Fruit fly (Drosophila melanogaster) whole organism, embryonic: ENCODE results near the gene CG8483.

ENCODE experiments used
- CG11696 ChIP-seq: fragments of 200-800 bp; sonication (Bioruptor generic); IDR thresholded peaks from 2 replicates; pipeline ENCODE4 v1.3.6; 2022; ENCODE audit warnings: missing biosample characterization, missing genetic modification characterization
- CG12391 ChIP-seq: fragments of 200-800 bp; sonication (Bioruptor generic); optimal IDR thresholded peaks from 3 replicates; lab custom pipeline; 2018; ENCODE audit warnings: missing biosample characterization, mild to moderate bottlenecking, missing genetic modification characterization, moderate library complexity
- CG13624 ChIP-seq: fragments of 200-800 bp; sonication (Bioruptor generic); optimal IDR thresholded peaks from 2 replicates; lab custom pipeline; 2016; ENCODE audit warnings: missing biosample characterization, missing genetic modification characterization
- CG14441 ChIP-seq: fragments of 200-800 bp; sonication (Bioruptor generic); IDR thresholded peaks from 2 replicates; pipeline ENCODE4 v1.3.6; 2022; ENCODE audit warnings: missing biosample characterization, missing genetic modification characterization
- CG1603 ChIP-seq: fragments of 200-800 bp; sonication (Bioruptor generic); optimal IDR thresholded peaks from 2 replicates; lab custom pipeline; 2019; ENCODE audit warnings: missing biosample characterization, mild to moderate bottlenecking, missing genetic modification characterization, moderate library complexity
- CG16813 ChIP-seq: fragments of 200-800 bp; sonication (Bioruptor generic); IDR thresholded peaks from 3 replicates; pipeline ENCODE4 v1.3.6; 2022; ENCODE audit warnings: missing biosample characterization, missing genetic modification characterization; ENCODE audit not compliant: partially characterized antibody
- CG17186 ChIP-seq: fragments of 200-800 bp; sonication (Bioruptor generic); optimal IDR thresholded peaks from 3 replicates; lab custom pipeline; 2017; ENCODE audit warnings: missing biosample characterization, missing genetic modification reagents, missing genetic modification characterization
- CG1792 ChIP-seq: fragments of 200-800 bp; sonication (Bioruptor generic); optimal IDR thresholded peaks from 2 replicates; lab custom pipeline; 2016; ENCODE audit warnings: missing biosample characterization, missing genetic modification characterization
- CG18011 ChIP-seq: fragments of 200-800 bp; sonication (Bioruptor generic); optimal IDR thresholded peaks from 2 replicates; lab custom pipeline; 2017; ENCODE audit warnings: missing biosample characterization, missing genetic modification characterization, mild to moderate bottlenecking, moderate library complexity, missing genotype
- CG2120 ChIP-seq: fragments of 200-800 bp; sonication (Bioruptor generic); optimal IDR thresholded peaks from 3 replicates; lab custom pipeline; 2016; ENCODE audit warnings: missing biosample characterization, missing genetic modification characterization
- CG3995 ChIP-seq: fragments of 200-800 bp; sonication (Bioruptor generic); optimal IDR thresholded peaks from 3 replicates; lab custom pipeline; 2016; ENCODE audit warnings: missing biosample characterization, missing genetic modification characterization
- CG4707 ChIP-seq: fragments of 200-800 bp; sonication (Bioruptor generic); optimal IDR thresholded peaks from 2 replicates; lab custom pipeline; 2018; ENCODE audit warnings: missing biosample characterization, mild to moderate bottlenecking, missing genetic modification characterization, moderate library complexity
- CG5953 ChIP-seq: fragments of 200-800 bp; sonication (Bioruptor generic); IDR thresholded peaks from 2 replicates; pipeline ENCODE4 v1.3.6; 2022; ENCODE audit warnings: missing biosample characterization, missing genetic modification characterization
- CG6175 ChIP-seq: fragments of 200-800 bp; sonication (Bioruptor generic); IDR thresholded peaks from 3 replicates; pipeline ENCODE4 v1.3.6; 2022; ENCODE audit warnings: missing biosample characterization, missing genetic modification characterization
- CG6654 ChIP-seq: fragments of 200-800 bp; sonication (Bioruptor generic); optimal IDR thresholded peaks from 2 replicates; lab custom pipeline; 2017; ENCODE audit warnings: missing biosample characterization, mild to moderate bottlenecking, missing genetic modification characterization
- CG6791 ChIP-seq: fragments of 200-800 bp; sonication (Bioruptor generic); IDR thresholded peaks from 3 replicates; pipeline ENCODE4 v1.3.6; 2022; ENCODE audit warnings: missing biosample characterization, missing genetic modification characterization; ENCODE audit not compliant: partially characterized antibody
- CG7963 ChIP-seq: fragments of 200-800 bp; sonication (Bioruptor generic); IDR thresholded peaks from 3 replicates; pipeline ENCODE4 v1.3.6; 2022; ENCODE audit warnings: missing biosample characterization, missing genetic modification characterization; ENCODE audit not compliant: partially characterized antibody
- CG8290 ChIP-seq, 3 experiments: fragments of 200-800 bp; sonication (Bioruptor generic); optimal IDR thresholded peaks; 2 replicates each; lab custom pipeline; 2016 to 2019; ENCODE audit warnings: missing biosample characterization in 3 of 3, missing genetic modification characterization in 3 of 3, mild to moderate bottlenecking in 2 of 3, moderate library complexity in 1 of 3
- CG9727 ChIP-seq: fragments of 200-800 bp; sonication (Bioruptor generic); optimal IDR thresholded peaks from 3 replicates; lab custom pipeline; 2017; ENCODE audit warnings: missing biosample characterization, mild to moderate bottlenecking, missing genetic modification characterization
- CG9876 ChIP-seq: fragments of 200-800 bp; sonication (Bioruptor generic); optimal IDR thresholded peaks from 2 replicates; lab custom pipeline; 2016; ENCODE audit warnings: missing biosample characterization, missing genetic modification characterization
- Dek ChIP-seq: fragments of 200-800 bp; sonication (Bioruptor generic); optimal IDR thresholded peaks from 3 replicates; lab custom pipeline; 2019; ENCODE audit warnings: missing biosample characterization, mild to moderate bottlenecking, missing genetic modification characterization, moderate library complexity
- Jarid2 ChIP-seq: fragments of 200-800 bp; sonication (Bioruptor generic); optimal IDR thresholded peaks from 3 replicates; lab custom pipeline; 2017; ENCODE audit warnings: mild to moderate bottlenecking, missing biosample characterization, missing genetic modification reagents, missing genetic modification characterization
- MBD-R2 ChIP-seq: fragments of 200-800 bp; sonication (Bioruptor generic); IDR thresholded peaks from 2 replicates; pipeline ENCODE4 v1.3.6; 2022; ENCODE audit warnings: missing biosample characterization, missing genetic modification characterization
- Max ChIP-seq: fragments of 200-800 bp; sonication (Bioruptor generic); optimal IDR thresholded peaks from 2 replicates; lab custom pipeline; 2016; ENCODE audit warnings: missing biosample characterization, mild to moderate bottlenecking, missing genetic modification characterization
- NC2β ChIP-seq: fragments of 200-800 bp; sonication (Bioruptor generic); optimal IDR thresholded peaks from 2 replicates; lab custom pipeline; 2016; ENCODE audit warnings: missing biosample characterization, missing genetic modification characterization
- Optix ChIP-seq: fragments of 200-800 bp; sonication (Bioruptor generic); IDR thresholded peaks from 3 replicates; pipeline ENCODE4 v1.3.6; 2022; ENCODE audit warnings: missing biosample characterization, missing genetic modification characterization
- Scr ChIP-seq: fragments of 200-800 bp; sonication (Bioruptor generic); IDR thresholded peaks from 2 replicates; pipeline ENCODE4 v1.3.6; 2022; ENCODE audit warnings: missing biosample characterization, missing genetic modification characterization; ENCODE audit not compliant: partially characterized antibody
- Sox102F ChIP-seq: fragments of 200-800 bp; sonication (Bioruptor generic); optimal IDR thresholded peaks from 2 replicates; lab custom pipeline; 2018; ENCODE audit warnings: missing biosample characterization, mild to moderate bottlenecking, missing genetic modification characterization, moderate library complexity
- Sry-β ChIP-seq: fragments of 200-800 bp; sonication (Bioruptor generic); optimal IDR thresholded peaks from 2 replicates; lab custom pipeline; 2018; ENCODE audit warnings: missing biosample characterization, mild to moderate bottlenecking, missing genetic modification characterization, moderate library complexity
- Stat92E ChIP-seq, 3 experiments: fragments of >200 bp in 2 of 3; fragments of 200-800 bp in 1 of 3; sonication (Bioruptor generic) in 1 of 3; optimal IDR thresholded peaks; 2 replicates each; lab custom pipeline; 2017 to 2019; ENCODE audit warnings: missing biosample characterization in 3 of 3, missing genetic modification characterization in 3 of 3, mild to moderate bottlenecking in 1 of 3, moderate library complexity in 1 of 3
- ase ChIP-seq: fragments of 200-800 bp; sonication (Bioruptor generic); IDR thresholded peaks from 3 replicates; pipeline ENCODE4 v1.3.6; 2022; ENCODE audit warnings: missing biosample characterization, missing genetic modification characterization
- cg ChIP-seq: fragments of 200-800 bp; sonication (Bioruptor generic); optimal IDR thresholded peaks from 3 replicates; lab custom pipeline; 2019; ENCODE audit warnings: missing biosample characterization, mild to moderate bottlenecking, missing genetic modification characterization, moderate library complexity
- esg ChIP-seq: fragments of 200-800 bp; sonication (Bioruptor generic); conservative IDR thresholded peaks from 2 replicates; pipeline ENCODE4 v1.3.6; 2022; ENCODE audit warnings: missing biosample characterization, missing genetic modification characterization
- gsb ChIP-seq: fragments of 200-800 bp; sonication (Bioruptor generic); IDR thresholded peaks from 2 replicates; pipeline ENCODE4 v1.3.6; 2022; ENCODE audit warnings: missing biosample characterization, missing genetic modification characterization
- lbe ChIP-seq: fragments of 200-800 bp; sonication (Bioruptor generic); optimal IDR thresholded peaks from 2 replicates; lab custom pipeline; 2016; ENCODE audit warnings: missing biosample characterization, mild to moderate bottlenecking, missing genetic modification characterization
- mirr ChIP-seq: fragments of 200-800 bp; sonication (Bioruptor generic); optimal IDR thresholded peaks from 3 replicates; lab custom pipeline; 2018; ENCODE audit warnings: missing biosample characterization, mild to moderate bottlenecking, missing genetic modification characterization
- nom ChIP-seq: fragments of 200-800 bp; sonication (Bioruptor generic); optimal IDR thresholded peaks from 2 replicates; lab custom pipeline; 2017; ENCODE audit warnings: missing biosample characterization, missing genetic modification characterization, mild to moderate bottlenecking, moderate library complexity, missing genetic modification reagents
- oc ChIP-seq: fragments of 200-800 bp; sonication (Bioruptor generic); optimal IDR thresholded peaks from 2 replicates; lab custom pipeline; 2018; ENCODE audit warnings: missing biosample characterization, mild to moderate bottlenecking, missing genetic modification characterization, moderate library complexity
- onecut ChIP-seq: fragments of 200-800 bp; sonication (Bioruptor generic); IDR thresholded peaks from 2 replicates; pipeline ENCODE4 v1.3.6; 2022; ENCODE audit warnings: missing biosample characterization, missing genetic modification characterization
- pan ChIP-seq, 4 experiments: fragments of >200 bp in 3 of 4; fragments of 200-800 bp in 1 of 4; sonication (Bioruptor generic) in 1 of 4; optimal IDR thresholded peaks in 3 of 4; IDR thresholded peaks in 1 of 4; 2 replicates each; pipeline versions ENCODE4 v1.3.6 to Lab custom; 2017 to 2022; ENCODE audit warnings: missing biosample characterization in 2 of 4, missing genetic modification characterization in 2 of 4, mixed read lengths in 1 of 4
- prd ChIP-seq, 3 experiments: fragments of >200 bp in 2 of 3; fragments of 200-800 bp in 1 of 3; sonication (Bioruptor generic) in 1 of 3; optimal IDR thresholded peaks in 2 of 3; IDR thresholded peaks in 1 of 3; 2 replicates in 2 of 3; 3 replicates in 1 of 3; pipeline versions ENCODE4 v1.3.6 to Lab custom; 2017 to 2022; ENCODE audit warnings: missing biosample characterization in 1 of 3, missing genetic modification characterization in 1 of 3
- rib ChIP-seq: fragments of 200-800 bp; sonication (Bioruptor generic); IDR thresholded peaks from 2 replicates; pipeline ENCODE4 v1.3.6; 2022; ENCODE audit warnings: missing biosample characterization, missing genetic modification characterization
- seq ChIP-seq: fragments of 200-800 bp; sonication (Bioruptor generic); IDR thresholded peaks from 2 replicates; pipeline ENCODE4 v1.3.6; 2022; ENCODE audit warnings: missing biosample characterization, missing genetic modification characterization
- sr ChIP-seq: fragments of 200-800 bp; sonication (Bioruptor generic); IDR thresholded peaks from 3 replicates; pipeline ENCODE4 v1.3.6; 2022; ENCODE audit warnings: missing biosample characterization, missing genetic modification characterization
- ttk ChIP-seq: fragments of 200-800 bp; sonication (Bioruptor generic); IDR thresholded peaks from 2 replicates; pipeline ENCODE4 v2.1.2; 2022; ENCODE audit warnings: missing biosample characterization, missing genetic modification characterization
- z ChIP-seq: fragments of 200-800 bp; sonication (Bioruptor generic); IDR thresholded peaks from 3 replicates; pipeline ENCODE4 v1.3.6; 2022; ENCODE audit warnings: missing biosample characterization, missing genetic modification characterization
- zen2 ChIP-seq: fragments of 200-800 bp; sonication (Bioruptor generic); IDR thresholded peaks from 3 replicates; pipeline ENCODE4 v1.3.6; 2022; ENCODE audit warnings: missing biosample characterization, missing genetic modification characterization; ENCODE audit not compliant: partially characterized antibody

Gene CG8483

dm6 chr3R:13260114-13260673 lies 45.9 kb upstream of the CG8483 start, which contains the start of gene CG11686 (continued):
- no peak for TF ChIP-seq CG3995 (GFP tag; lab: Kevin White, UChicago)
- TF ChIP-seq Dek (tag; lab: Kevin White, UChicago), result no peak
- no peak for TF ChIP-seq Optix (GFP tag; lab: Robert Waterston, UW)
- TF ChIP-seq ase, result no peak
- TF ChIP-seq onecut, result 0 out of 2 replicates have a peak, but pooled peaks have one; percentile 5
- no peak for TF ChIP-seq CG9876
- TF ChIP-seq CG6175 (GFP tag; lab: Robert Waterston, UW), result peak; percentile 49; the same call in 1 of the 3 replicates
- TF ChIP-seq CG7963 (GFP tag; lab: Robert Waterston, UW), result peak; percentile 25; the same call in 1 of the 3 replicates
- no peak for TF ChIP-seq CG18011 (GFP tag; lab: Kevin White, UChicago)
- TF ChIP-seq mirr, result no peak
- TF ChIP-seq Jarid2, result peak; percentile 70
- TF ChIP-seq CG1792 (GFP tag; lab: Kevin White, UChicago), result no peak
- TF ChIP-seq CG14441 (GFP tag; lab: Robert Waterston, UW), result 0 out of 2 replicates have a peak, but pooled peaks have one; percentile 11
- TF ChIP-seq CG11696 (GFP tag; lab: Robert Waterston, UW), result no peak
- no peak for TF ChIP-seq Sox102F (GFP tag; lab: Kevin White, UChicago)
- no peak for TF ChIP-seq CG8290 (GFP tag; optimal IDR thresholded peaks at IDR 0.05; lab: Kevin White, UChicago)
- peak in 1 of 2 experiments; percentile 66 for TF ChIP-seq CG8290 (tag; optimal IDR thresholded peaks at IDR 0.05; lab: Kevin White, UChicago)
- peak; percentile 21 for TF ChIP-seq CG12391 (tag; lab: Kevin White, UChicago)
- TF ChIP-seq Scr (GFP tag; lab: Robert Waterston, UW), result no peak
- no peak for TF ChIP-seq CG6654 (GFP tag; lab: Kevin White, UChicago)
- no peak for TF ChIP-seq CG5953 (GFP tag; lab: Robert Waterston, UW)
- TF ChIP-seq lbe (GFP tag; lab: Kevin White, UChicago), result no peak
- TF ChIP-seq rib (GFP tag; lab: Robert Waterston, UW), result 0 out of 2 replicates have a peak, but pooled peaks have one; percentile 16
- TF ChIP-seq sr (GFP tag; lab: Robert Waterston, UW), result peak; percentile 76
- TF ChIP-seq nom, result peak; percentile 54
- no peak for TF ChIP-seq CG16813 (GFP tag; lab: Robert Waterston, UW)
- no peak for TF ChIP-seq CG13624 (GFP tag; lab: Kevin White, UChicago)
- TF ChIP-seq ttk (GFP tag; lab: Robert Waterston, UW), result no peak
- TF ChIP-seq NC2β (GFP tag; lab: Kevin White, UChicago), result no peak
- TF ChIP-seq zen2 (GFP tag; lab: Robert Waterston, UW), result no peak
- peak; percentile 50 for TF ChIP-seq CG17186
- no peak for TF ChIP-seq CG9727 (GFP tag; lab: Kevin White, UChicago)
- peak; percentile 48 for TF ChIP-seq CG2120
- no peak for TF ChIP-seq esg (GFP tag; lab: Robert Waterston, UW)
- no peak for TF ChIP-seq Sry-β
- TF ChIP-seq oc (tag; lab: Kevin White, UChicago), result peak; percentile 48
- 0 out of 2 replicates have a peak, but pooled peaks have one; percentile 8 for TF ChIP-seq seq
- TF ChIP-seq pan (optimal IDR thresholded peaks at IDR 0.05; lab: Kevin White, UChicago), result no peak
- TF ChIP-seq pan (GFP tag; optimal IDR thresholded peaks at IDR 0.05 in 1 of 2, IDR thresholded peaks at IDR 0.05 in 1 of 2), result no peak
- peak; percentile 18 for TF ChIP-seq CG1603 (tag; lab: Kevin White, UChicago)
- peak; percentile 42; the same call in 1 of the 2 replicates for TF ChIP-seq MBD-R2
- no peak for TF ChIP-seq cg (GFP tag; lab: Kevin White, UChicago)
- no peak for TF ChIP-seq Max (GFP tag; lab: Kevin White, UChicago)
- peak; percentile 2 for TF ChIP-seq CG4707
- TF ChIP-seq prd (optimal IDR thresholded peaks at IDR 0.05; lab: Kevin White, UChicago), result no peak
- TF ChIP-seq prd (GFP tag; IDR thresholded peaks at IDR 0.05; lab: Robert Waterston, UW), result 0 out of 3 replicates have a peak, but pooled peaks have one; percentile 13
- TF ChIP-seq Stat92E (GFP tag; optimal IDR thresholded peaks at IDR 0.05; lab: Kevin White, UChicago), result no peak
- peak; percentile 67 for TF ChIP-seq CG6791 (GFP tag; lab: Robert Waterston, UW)
- TF ChIP-seq z (GFP tag; lab: Robert Waterston, UW), result no peak
- no peak for TF ChIP-seq gsb (GFP tag; lab: Robert Waterston, UW)
